Worm (Caenorhabditis elegans) whole organism, L2 larva: ENCODE data around the gene F46F3.3.

Experiments
- Y55F3AM.14 ChIP-seq: fragments of 200-800 bp; sonication (Bioruptor generic); optimal IDR thresholded peaks from 2 replicates; lab custom pipeline; 2018; ENCODE audit warnings: mild to moderate bottlenecking, missing genetic modification characterization, missing compliant biosample characterization
- aly-2 ChIP-seq: fragments of 150-350 bp; optimal IDR thresholded peaks from 2 replicates; lab custom pipeline; 2014; ENCODE audit warnings: missing biosample characterization, missing genetic modification characterization
- ama-1 ChIP-seq: fragments of 150-350 bp; optimal IDR thresholded peaks from 2 replicates; lab custom pipeline; 2018; ENCODE audit warnings: inconsistent platforms
- dmd-4 ChIP-seq: sonication (generic microtip); optimal IDR thresholded peaks from 2 replicates; lab custom pipeline; 2017; ENCODE audit warnings: missing biosample characterization, missing genetic modification characterization
- elt-1 ChIP-seq: fragments of 150-350 bp; optimal IDR thresholded peaks from 2 replicates; lab custom pipeline; 2014; ENCODE audit warnings: missing biosample characterization, missing genetic modification characterization
- elt-3 ChIP-seq: sonication (generic microtip); optimal IDR thresholded peaks from 2 replicates; lab custom pipeline; 2017; ENCODE audit warnings: missing biosample characterization, missing genetic modification characterization
- lin-13 ChIP-seq: fragments of 150-350 bp; optimal IDR thresholded peaks from 2 replicates; lab custom pipeline; 2014; ENCODE audit warnings: missing biosample characterization, missing genetic modification reagents, missing genetic modification characterization
- mdl-1 ChIP-seq, 2 experiments: fragments of 150-350 bp in 1 of 2; sonication (generic microtip) in 1 of 2; optimal IDR thresholded peaks; 2 replicates each; lab custom pipeline; 2017; ENCODE audit warnings: missing biosample characterization in 2 of 2, missing genetic modification characterization in 2 of 2
- zag-1 ChIP-seq: fragments of 150-350 bp; optimal IDR thresholded peaks from 2 replicates; lab custom pipeline; 2014; ENCODE audit warnings: missing biosample characterization, missing genetic modification characterization
- ztf-4 ChIP-seq: fragments of 150-350 bp; optimal IDR thresholded peaks from 2 replicates; lab custom pipeline; 2014; ENCODE audit warnings: missing biosample characterization, missing genetic modification characterization

DNA sequence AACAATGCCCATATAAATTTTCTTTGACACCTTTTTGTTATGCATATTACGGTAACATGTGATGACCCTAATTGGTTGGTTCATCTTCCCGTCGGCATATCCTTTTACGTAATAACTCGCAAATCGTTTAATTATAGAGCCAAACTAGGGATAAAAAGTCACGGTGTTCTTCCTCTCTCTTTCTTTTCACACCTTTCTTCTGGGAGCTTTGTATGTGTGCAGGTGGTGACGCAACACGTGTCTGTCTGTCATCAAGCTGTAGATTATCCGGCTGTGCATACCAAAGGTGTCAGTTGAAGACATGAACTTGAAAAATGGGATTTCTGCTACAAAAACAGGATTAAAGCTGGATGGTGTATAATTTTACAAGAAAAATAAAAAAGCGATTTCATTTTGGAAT, 6.7 kb upstream of the F46F3.3 start:
- no peak for TF ChIP-seq elt-3 (tag; lab: Kevin White, UChicago)
- no peak for TF ChIP-seq aly-2 (tag; lab: Kevin White, UChicago)
- TF ChIP-seq ama-1 (lab: Kevin White, UChicago): no peak
- TF ChIP-seq lin-13 (GFP tag; lab: Kevin White, UChicago): no peak
- no peak for TF ChIP-seq elt-1 (tag; lab: Kevin White, UChicago)
- TF ChIP-seq mdl-1 (tag; optimal IDR thresholded peaks at IDR 0.05; lab: Kevin White, UChicago): no peak
- TF ChIP-seq ztf-4 (tag; lab: Kevin White, UChicago): no peak
- TF ChIP-seq Y55F3AM.14 (GFP tag; lab: Kevin White, UChicago): no peak
- no peak for TF ChIP-seq dmd-4 (tag; lab: Kevin White, UChicago)
- no peak for TF ChIP-seq zag-1 (tag; lab: Kevin White, UChicago)
